Fruit fly (Drosophila melanogaster) whole organism, wandering third instar larva: ENCODE data around the gene CG13721.

Source experiments
- Abd-B ChIP-seq: fragments of >200 bp; optimal IDR thresholded peaks from 2 replicates; lab custom pipeline; 2017; ENCODE audit warnings: missing biosample characterization, missing genetic modification characterization
- CG32264 ChIP-seq: fragments of 200-800 bp; sonication (Bioruptor generic); optimal IDR thresholded peaks from 2 replicates; lab custom pipeline; 2016; ENCODE audit warnings: missing biosample characterization, missing genetic modification characterization
- CG9705 ChIP-seq: fragments of 200-800 bp; sonication (Bioruptor generic); optimal IDR thresholded peaks from 2 replicates; lab custom pipeline; 2018; ENCODE audit warnings: missing biosample characterization, mild to moderate bottlenecking, missing genetic modification characterization
- CrebA ChIP-seq: fragments of 200-800 bp; sonication (Bioruptor generic); optimal IDR thresholded peaks from 2 replicates; lab custom pipeline; 2016; ENCODE audit warnings: missing biosample characterization, mild to moderate bottlenecking, missing genetic modification characterization, borderline replicate concordance
- Dfd ChIP-seq: fragments of >200 bp; optimal IDR thresholded peaks from 2 replicates; lab custom pipeline; 2017; ENCODE audit warnings: missing biosample characterization, missing genetic modification characterization
- Dif ChIP-seq: fragments of 200-275, 200-300 bp; sonication (Bioruptor generic); optimal IDR thresholded peaks from 2 replicates; lab custom pipeline; 2018; ENCODE audit warnings: missing biosample characterization, missing genetic modification characterization; ENCODE audit not compliant: partially characterized antibody
- GATAd ChIP-seq: sonication (Bioruptor generic); optimal IDR thresholded peaks from 2 replicates; lab custom pipeline; 2016; ENCODE audit warnings: missing biosample characterization, missing genetic modification characterization
- HLH106 ChIP-seq: fragments of 200-800 bp; optimal IDR thresholded peaks from 3 replicates; lab custom pipeline; 2019; ENCODE audit warnings: missing biosample characterization, mild to moderate bottlenecking, missing genetic modification characterization, moderate library complexity
- Hnf4 ChIP-seq: fragments of 200-800 bp; sonication (Bioruptor generic); optimal IDR thresholded peaks from 2 replicates; lab custom pipeline; 2016; ENCODE audit warnings: missing biosample characterization, mild to moderate bottlenecking, missing genetic modification characterization
- Hr78 ChIP-seq: fragments of >200 bp; optimal IDR thresholded peaks from 2 replicates; lab custom pipeline; 2017; ENCODE audit warnings: missing biosample characterization, missing genetic modification characterization
- Hr83 ChIP-seq: fragments of 200-300 bp; sonication (Bioruptor generic); optimal IDR thresholded peaks from 2 replicates; lab custom pipeline; 2016; ENCODE audit warnings: missing biosample characterization, mild to moderate bottlenecking, missing genetic modification characterization, moderate library complexity; ENCODE audit not compliant: poor library complexity, severe bottlenecking
- Jra ChIP-seq: sonication (Bioruptor generic); optimal IDR thresholded peaks from 2 replicates; lab custom pipeline; 2016; ENCODE audit warnings: missing biosample characterization, missing genetic modification characterization
- Mio ChIP-seq: sonication (Bioruptor generic); optimal IDR thresholded peaks from 2 replicates; lab custom pipeline; 2016; ENCODE audit warnings: missing biosample characterization, missing genetic modification characterization
- Myc ChIP-seq: fragments of >200 bp; optimal IDR thresholded peaks from 2 replicates; lab custom pipeline; 2017
- N ChIP-seq: fragments of >200 bp; optimal IDR thresholded peaks from 2 replicates; lab custom pipeline; 2018; ENCODE audit warnings: missing biosample characterization, missing external identifiers, missing genetic modification characterization
- OdsH ChIP-seq: fragments of 200-800 bp; sonication (Bioruptor generic); optimal IDR thresholded peaks from 2 replicates; lab custom pipeline; 2016; ENCODE audit warnings: missing biosample characterization, mild to moderate bottlenecking, missing genetic modification characterization
- Sp1 ChIP-seq: fragments of 200-800 bp; sonication (Bioruptor generic); optimal IDR thresholded peaks from 3 replicates; lab custom pipeline; 2019; ENCODE audit warnings: missing biosample characterization, mild to moderate bottlenecking, missing genetic modification characterization, moderate library complexity
- Vsx2 ChIP-seq: fragments of 200-300, 225-300 bp; sonication (Bioruptor generic); optimal IDR thresholded peaks from 2 replicates; lab custom pipeline; 2018; ENCODE audit warnings: missing biosample characterization, missing genetic modification characterization; ENCODE audit not compliant: partially characterized antibody
- br ChIP-seq: fragments of 200-800 bp; sonication (Bioruptor generic); optimal IDR thresholded peaks from 2 replicates; lab custom pipeline; 2016; ENCODE audit warnings: missing biosample characterization, missing genetic modification characterization
- dmrt93B ChIP-seq: fragments of 200-800 bp; sonication (Bioruptor generic); optimal IDR thresholded peaks from 2 replicates; lab custom pipeline; 2018; ENCODE audit warnings: missing biosample characterization, mild to moderate bottlenecking, missing genetic modification characterization
- dsf ChIP-seq: sonication (Bioruptor generic); optimal IDR thresholded peaks from 2 replicates; lab custom pipeline; 2016; ENCODE audit warnings: missing biosample characterization, missing genetic modification characterization, borderline replicate concordance
- foxo ChIP-seq, 2 experiments: fragments of 200-800 bp; sonication (Bioruptor generic); optimal IDR thresholded peaks; 2 replicates in 1 of 2; 3 replicates in 1 of 2; lab custom pipeline; 2016 to 2017; ENCODE audit warnings: missing biosample characterization in 2 of 2, missing genetic modification characterization in 2 of 2
- fru ChIP-seq: fragments of 200-800 bp; sonication (Bioruptor generic); optimal IDR thresholded peaks from 3 replicates; lab custom pipeline; 2016; ENCODE audit warnings: missing biosample characterization, mild to moderate bottlenecking, missing genetic modification characterization
- jim ChIP-seq: fragments of 175-275, 200-325 bp; sonication (Bioruptor generic); optimal IDR thresholded peaks from 2 replicates; lab custom pipeline; 2016; ENCODE audit warnings: missing biosample characterization, mild to moderate bottlenecking, missing genetic modification characterization
- lola ChIP-seq: fragments of >200 bp; optimal IDR thresholded peaks from 2 replicates; lab custom pipeline; 2017; ENCODE audit warnings: missing biosample characterization, missing genetic modification characterization
- pan ChIP-seq: fragments of >200 bp; optimal IDR thresholded peaks from 2 replicates; lab custom pipeline; 2017
- psq ChIP-seq: fragments of 200-800 bp; sonication (Bioruptor generic); optimal IDR thresholded peaks from 3 replicates; lab custom pipeline; 2017; ENCODE audit warnings: missing biosample characterization, mild to moderate bottlenecking, missing genetic modification characterization, moderate library complexity
- rgr ChIP-seq: fragments of 200-800 bp; sonication (Bioruptor generic); optimal IDR thresholded peaks from 3 replicates; lab custom pipeline; 2016; ENCODE audit warnings: missing biosample characterization, mild to moderate bottlenecking, missing genetic modification characterization
- sv ChIP-seq: fragments of 200-800 bp; sonication (Bioruptor generic); optimal IDR thresholded peaks from 3 replicates; lab custom pipeline; 2016; ENCODE audit warnings: missing biosample characterization, missing genetic modification characterization
- tai ChIP-seq: sonication (Bioruptor generic); optimal IDR thresholded peaks from 2 replicates; lab custom pipeline; 2016; ENCODE audit warnings: missing biosample characterization, missing genetic modification characterization
- woc ChIP-seq: sonication (Bioruptor generic); optimal IDR thresholded peaks from 2 replicates; lab custom pipeline; 2016; ENCODE audit warnings: missing biosample characterization, mild to moderate bottlenecking, missing genetic modification characterization

The CG13721 gene

dm6 chr3L:4541573-4542371, 44.2 kb upstream of the CG13721 start, which contains the start of gene CG11357 (continued):
- TF ChIP-seq tai (GFP tag; lab: Kevin White, UChicago) (peak; percentile 85), br (GFP tag; lab: Kevin White, UChicago) (peak; percentile 91), N (no peak), CrebA (peak; percentile 70), Hnf4 (GFP tag; lab: Kevin White, UChicago) (peak; percentile 95)
- TF ChIP-seq, all 38 proteins: peak for 30

DNA sequence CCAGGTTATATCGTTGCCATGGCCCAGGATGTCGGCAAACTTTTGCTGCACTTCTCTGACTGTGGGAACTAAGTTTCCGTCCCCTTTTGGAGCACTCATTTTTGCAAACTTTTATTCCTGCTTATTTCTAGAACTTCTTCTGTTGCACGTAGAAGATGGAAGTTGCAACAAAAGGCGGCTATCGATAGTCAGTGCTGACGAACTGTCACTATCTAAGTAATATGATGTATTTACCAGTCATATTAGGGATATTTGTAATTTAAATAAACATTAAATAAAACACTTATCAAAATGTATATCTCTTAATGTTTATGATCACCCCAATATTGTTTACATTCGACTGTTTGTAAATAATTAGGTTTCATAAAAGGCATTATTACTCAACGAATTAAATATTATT, 43.5 kb upstream of the CG13721 start, which contains the start of gene CG32243:
Gene CG32243 (minus strand): TSS at position 175 of the 400 bp plus-strand sequence.
- TF ChIP-seq sv (GFP tag; lab: Kevin White, UChicago) (no peak), Hr83 (GFP tag; lab: Kevin White, UChicago) (no peak), pan (lab: Kevin White, UChicago) (no peak), lola (GFP tag; lab: Kevin White, UChicago) (no peak), dsf (GFP tag; lab: Kevin White, UChicago) (no peak), Mio (GFP tag; lab: Kevin White, UChicago) (no peak), N (peak; percentile 78)

DNA sequence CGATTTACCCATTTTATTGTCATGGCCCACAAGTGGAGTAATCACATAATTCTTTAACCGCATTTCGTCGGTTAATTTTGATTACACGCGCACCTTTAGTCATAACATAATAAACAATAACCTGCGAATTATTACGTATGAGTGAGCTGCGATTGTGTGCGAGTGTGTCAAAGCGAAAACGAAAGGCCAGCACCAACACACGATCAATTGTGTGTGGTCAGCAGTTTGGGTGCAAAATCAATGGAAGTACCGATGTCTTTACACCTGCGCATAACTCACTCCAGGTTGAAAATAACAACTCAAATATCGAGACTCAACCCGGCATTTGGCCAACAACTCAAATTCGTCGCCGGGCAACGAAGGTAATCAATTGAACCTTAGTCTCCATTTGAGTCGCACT, 36.9 kb upstream of the CG13721 start:
- TF ChIP-seq CG32264 (GFP tag; lab: Kevin White, UChicago): no peak
- no peak for TF ChIP-seq HLH106 (tag; lab: Kevin White, UChicago)
- no peak for TF ChIP-seq GATAd (GFP tag; lab: Kevin White, UChicago)
- TF ChIP-seq rgr (GFP tag; lab: Kevin White, UChicago): no peak
- no peak for TF ChIP-seq Sp1 (GFP tag; lab: Kevin White, UChicago)
- TF ChIP-seq lola (GFP tag; lab: Kevin White, UChicago): no peak
- no peak for TF ChIP-seq OdsH (GFP tag; lab: Kevin White, UChicago)
- no peak for TF ChIP-seq Dfd
- TF ChIP-seq fru: no peak
- no peak for TF ChIP-seq psq
- no peak for TF ChIP-seq br (GFP tag; lab: Kevin White, UChicago)
- TF ChIP-seq N: no peak
- no peak for TF ChIP-seq jim (GFP tag; lab: Kevin White, UChicago)
- no peak for TF ChIP-seq Jra (GFP tag; lab: Kevin White, UChicago)
- no peak for TF ChIP-seq Mio (GFP tag; lab: Kevin White, UChicago)
- TF ChIP-seq Hr78 (GFP tag; lab: Kevin White, UChicago): no peak
- TF ChIP-seq Vsx2: no peak
- TF ChIP-seq Hnf4 (GFP tag; lab: Kevin White, UChicago): no peak
- no peak for TF ChIP-seq pan (lab: Kevin White, UChicago)

DNA sequence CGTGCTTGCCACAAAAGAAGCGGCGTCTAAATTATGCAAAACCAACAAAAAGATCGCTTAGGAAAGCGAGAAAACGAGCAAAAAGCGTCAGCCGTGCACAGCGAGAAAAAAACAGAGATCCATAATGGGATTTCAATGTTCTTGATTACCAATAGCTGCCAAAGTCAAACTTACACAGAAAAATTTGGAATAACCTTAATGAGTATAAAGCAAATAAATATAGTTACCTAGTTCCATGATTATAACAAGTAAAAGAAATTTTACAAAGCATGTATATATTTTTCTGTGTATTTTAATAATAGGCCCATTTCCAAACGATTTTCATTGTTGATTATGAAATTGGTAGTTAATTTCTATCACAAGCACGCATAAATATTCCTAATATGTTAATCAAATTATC, 36.4 kb upstream of the CG13721 start:
- TF ChIP-seq Hnf4 (GFP tag; lab: Kevin White, UChicago) (no peak), tai (GFP tag; lab: Kevin White, UChicago) (no peak), woc (GFP tag; lab: Kevin White, UChicago) (no peak), CG9705 (GFP tag; lab: Kevin White, UChicago) (no peak), dsf (GFP tag; lab: Kevin White, UChicago) (no peak), HLH106 (tag; lab: Kevin White, UChicago) (no peak), CG32264 (GFP tag; lab: Kevin White, UChicago) (no peak), fru (no peak), psq (no peak), Dif (GFP tag; lab: Kevin White, UChicago) (no peak), Abd-B (no peak), Dfd (no peak), Myc (lab: Kevin White, UChicago) (no peak), foxo (GFP tag; optimal IDR thresholded peaks at IDR 0.05; lab: Kevin White, UChicago) (no peak), dmrt93B (no peak)
- TF ChIP-seq, all 38 proteins: peak for 0
